Worm (Caenorhabditis elegans) whole organism, L1 larva: ENCODE results near the gene C38H2.2.
A peak's percentile ranks its signal among the peaks of the same experiment; 100 is the strongest.

Experiments
- C04F5.9 ChIP-seq: sonication (generic microtip); optimal IDR thresholded peaks from 2 replicates; lab custom pipeline; 2016; ENCODE audit warnings: missing genetic modification characterization, missing compliant biosample characterization
- C16A3.4 ChIP-seq: fragments of 150-350 bp; optimal IDR thresholded peaks from 2 replicates; lab custom pipeline; 2014; ENCODE audit warnings: missing biosample characterization, missing genetic modification characterization
- aha-1 ChIP-seq: fragments of 150-350 bp; optimal IDR thresholded peaks from 2 replicates; lab custom pipeline; 2014; ENCODE audit warnings: missing biosample characterization, missing genetic modification characterization
- alr-1 ChIP-seq: fragments of 200-800 bp; sonication (Bioruptor generic); optimal IDR thresholded peaks from 2 replicates; lab custom pipeline; 2018; ENCODE audit warnings: borderline replicate concordance, mild to moderate bottlenecking, missing genetic modification characterization, missing compliant biosample characterization
- aly-2 ChIP-seq: fragments of 150-350 bp; optimal IDR thresholded peaks from 2 replicates; lab custom pipeline; 2014; ENCODE audit warnings: missing biosample characterization, missing genetic modification characterization
- ama-1 ChIP-seq: fragments of 150-350 bp; optimal IDR thresholded peaks from 2 replicates; lab custom pipeline; 2014
- ceh-63 ChIP-seq: fragments of 200-800 bp; sonication (Bioruptor generic); optimal IDR thresholded peaks from 2 replicates; lab custom pipeline; 2018; ENCODE audit warnings: mild to moderate bottlenecking, missing genetic modification characterization, missing compliant biosample characterization
- ceh-8 ChIP-seq: fragments of 200-800 bp; sonication (Bioruptor generic); optimal IDR thresholded peaks from 2 replicates; lab custom pipeline; 2018; ENCODE audit warnings: mild to moderate bottlenecking, missing genetic modification characterization, moderate library complexity, missing compliant biosample characterization
- ceh-82 ChIP-seq, 3 experiments: fragments of 150-350 bp in 1 of 3; sonication (generic microtip) in 2 of 3; optimal IDR thresholded peaks; 2 replicates each; lab custom pipeline; 2014 to 2017; ENCODE audit warnings: missing biosample characterization in 3 of 3, missing genetic modification characterization in 3 of 3
- ceh-88 ChIP-seq: fragments of 200-800 bp; sonication (Bioruptor generic); IDR thresholded peaks from 2 replicates; pipeline ENCODE4 v1.3.6; 2022; ENCODE audit warnings: missing genetic modification characterization, missing compliant biosample characterization
- ceh-90 ChIP-seq: sonication (generic microtip); optimal IDR thresholded peaks from 2 replicates; lab custom pipeline; 2016; ENCODE audit warnings: missing genetic modification characterization, missing compliant biosample characterization
- ces-1 ChIP-seq: fragments of 150-350 bp; optimal IDR thresholded peaks from 2 replicates; lab custom pipeline; 2014; ENCODE audit warnings: missing biosample characterization, missing genetic modification reagents, missing genetic modification characterization
- dpl-1 ChIP-seq, 3 experiments: fragments of 150-350 bp in 2 of 3; sonication (generic microtip) in 1 of 3; optimal IDR thresholded peaks; 2 replicates each; lab custom pipeline; 2014 to 2017; ENCODE audit warnings: missing biosample characterization in 3 of 3, missing genetic modification characterization in 3 of 3, missing genetic modification reagents in 3 of 3
- dsc-1 ChIP-seq: sonication (generic microtip); optimal IDR thresholded peaks from 2 replicates; lab custom pipeline; 2016; ENCODE audit warnings: mild to moderate bottlenecking, missing genetic modification characterization, missing compliant biosample characterization
- efl-1 ChIP-seq, 4 experiments: fragments of 150-350 bp; optimal IDR thresholded peaks in 3 of 4; peaks in 1 of 4; 1 replicate in 1 of 4; 2 replicates in 3 of 4; lab custom pipeline; 2014; ENCODE audit warnings: missing biosample characterization in 2 of 4, missing genetic modification characterization in 2 of 4, missing genetic modification reagents in 2 of 4
- efl-3 ChIP-seq: fragments of 200-800 bp; sonication (Bioruptor generic); optimal IDR thresholded peaks from 2 replicates; lab custom pipeline; 2018; ENCODE audit warnings: mild to moderate bottlenecking, missing genetic modification characterization, missing compliant biosample characterization
- elt-2 ChIP-seq: sonication (generic microtip); optimal IDR thresholded peaks from 2 replicates; lab custom pipeline; 2016; ENCODE audit warnings: missing genetic modification characterization, mild to moderate bottlenecking, inconsistent platforms, missing compliant biosample characterization, missing genetic modification reagents
- elt-3 ChIP-seq, 6 experiments: fragments of 150-350 bp in 1 of 6; sonication (generic microtip); optimal IDR thresholded peaks; 2 replicates each; lab custom pipeline; 2017 to 2018; ENCODE audit warnings: missing biosample characterization in 6 of 6, missing genetic modification characterization in 6 of 6, inconsistent platforms in 1 of 6
- ets-5 ChIP-seq: fragments of 200-800 bp; sonication (Bioruptor generic); IDR thresholded peaks from 2 replicates; pipeline ENCODE4 v1.3.6; 2022; ENCODE audit warnings: missing genetic modification characterization, missing compliant biosample characterization
- fkh-10 ChIP-seq: sonication (generic microtip); optimal IDR thresholded peaks from 2 replicates; lab custom pipeline; 2017; ENCODE audit warnings: missing biosample characterization, missing genetic modification reagents, missing genetic modification characterization
- fkh-4 ChIP-seq: sonication (generic microtip); optimal IDR thresholded peaks from 2 replicates; lab custom pipeline; 2016; ENCODE audit warnings: missing compliant biosample characterization, missing genetic modification characterization, borderline replicate concordance
- fos-1 ChIP-seq: fragments of 150-350 bp; optimal IDR thresholded peaks from 2 replicates; lab custom pipeline; 2014; ENCODE audit warnings: missing biosample characterization, missing genetic modification characterization
- grh-1 ChIP-seq: fragments of 200-800 bp; sonication (Bioruptor generic); IDR thresholded peaks from 2 replicates; pipeline ENCODE4 v1.3.6; 2022; ENCODE audit warnings: missing genetic modification reagents, missing genetic modification characterization, missing compliant biosample characterization
- hlh-4 ChIP-seq: sonication (generic microtip); optimal IDR thresholded peaks from 2 replicates; lab custom pipeline; 2016; ENCODE audit warnings: mild to moderate bottlenecking, missing genetic modification characterization, missing compliant biosample characterization
- lin-35 ChIP-seq, 2 experiments: fragments of 150-350 bp; optimal IDR thresholded peaks; 2 replicates each; lab custom pipeline; 2014; ENCODE audit warnings: missing biosample characterization in 2 of 2, missing genetic modification characterization in 2 of 2, missing genetic modification reagents in 2 of 2
- lin-39 ChIP-seq: fragments of 150-350 bp; optimal IDR thresholded peaks from 2 replicates; lab custom pipeline; 2014; ENCODE audit warnings: missing biosample characterization, missing genetic modification reagents, missing genetic modification characterization
- lsy-2 ChIP-seq, 2 experiments: fragments of 150-350 bp; optimal IDR thresholded peaks; 2 replicates each; lab custom pipeline; 2014; ENCODE audit warnings: missing biosample characterization in 2 of 2, missing genetic modification characterization in 2 of 2
- mab-9 ChIP-seq: fragments of 200-800 bp; sonication (Bioruptor generic); IDR thresholded peaks from 2 replicates; pipeline ENCODE4 v1.3.6; 2022; ENCODE audit warnings: missing genetic modification reagents, missing genetic modification characterization, missing compliant biosample characterization
- mep-1 ChIP-seq: fragments of 150-350 bp; optimal IDR thresholded peaks from 2 replicates; lab custom pipeline; 2014; ENCODE audit warnings: missing biosample characterization, missing genetic modification characterization
- nhr-19 ChIP-seq: fragments of 200-800 bp; sonication (Bioruptor generic); conservative IDR thresholded peaks from 2 replicates; pipeline ENCODE4 v1.3.6; 2022; ENCODE audit warnings: missing genetic modification characterization, missing compliant biosample characterization
- nhr-20 ChIP-seq: sonication (generic microtip); optimal IDR thresholded peaks from 2 replicates; lab custom pipeline; 2016; ENCODE audit warnings: mild to moderate bottlenecking, missing genetic modification characterization, missing compliant biosample characterization
- nhr-28 ChIP-seq: fragments of 150-350 bp; optimal IDR thresholded peaks from 2 replicates; lab custom pipeline; 2014; ENCODE audit warnings: missing biosample characterization, missing genetic modification characterization
- nhr-47 ChIP-seq: sonication (generic microtip); optimal IDR thresholded peaks from 2 replicates; lab custom pipeline; 2016; ENCODE audit warnings: mild to moderate bottlenecking, missing genetic modification characterization, moderate library complexity, missing compliant biosample characterization
- nhr-71 ChIP-seq: sonication (generic microtip); optimal IDR thresholded peaks from 2 replicates; lab custom pipeline; 2016; ENCODE audit warnings: mild to moderate bottlenecking, missing genetic modification characterization, moderate library complexity, missing compliant biosample characterization
- nhr-76 ChIP-seq: sonication (generic microtip); optimal IDR thresholded peaks from 2 replicates; lab custom pipeline; 2017; ENCODE audit warnings: missing biosample characterization, missing genetic modification characterization
- nhr-84 ChIP-seq: sonication (generic microtip); optimal IDR thresholded peaks from 2 replicates; lab custom pipeline; 2017; ENCODE audit warnings: missing biosample characterization, missing genetic modification characterization
- nhr-85 ChIP-seq: sonication (generic microtip); peaks from one replicate; lab custom pipeline; 2016; ENCODE audit warnings: missing genetic modification characterization, inconsistent platforms, missing compliant biosample characterization
- pag-3 ChIP-seq: sonication (generic microtip); optimal IDR thresholded peaks from 2 replicates; lab custom pipeline; 2017; ENCODE audit warnings: missing genetic modification characterization, mild to moderate bottlenecking, missing compliant biosample characterization, antibody characterized with exemption, borderline replicate concordance; ENCODE audit not compliant: insufficient read depth
- pqm-1 ChIP-seq: sonication (generic microtip); optimal IDR thresholded peaks from 3 replicates; lab custom pipeline; 2017; ENCODE audit warnings: missing biosample characterization, missing genetic modification characterization
- snpc-4 ChIP-seq: fragments of 150-350 bp; optimal IDR thresholded peaks from 2 replicates; lab custom pipeline; 2014; ENCODE audit warnings: missing biosample characterization, missing genetic modification characterization
- sox-4 ChIP-seq: sonication (generic microtip); optimal IDR thresholded peaks from 2 replicates; lab custom pipeline; 2016; ENCODE audit warnings: missing genetic modification characterization, missing compliant biosample characterization
- sptf-1 ChIP-seq: fragments of 150-350 bp; optimal IDR thresholded peaks from 2 replicates; lab custom pipeline; 2014; ENCODE audit warnings: missing biosample characterization, missing genetic modification characterization
- sup-37 ChIP-seq: fragments of 200-800 bp; sonication (Bioruptor generic); optimal IDR thresholded peaks from 2 replicates; lab custom pipeline; 2018; ENCODE audit warnings: mild to moderate bottlenecking, missing genetic modification characterization, missing compliant biosample characterization
- swsn-7 ChIP-seq: sonication (generic microtip); optimal IDR thresholded peaks from 2 replicates; lab custom pipeline; 2016; ENCODE audit warnings: missing genetic modification characterization, missing compliant biosample characterization
- tbx-2 ChIP-seq: sonication (generic microtip); optimal IDR thresholded peaks from 2 replicates; lab custom pipeline; 2016; ENCODE audit warnings: missing genetic modification characterization, missing compliant biosample characterization
- tlp-1 ChIP-seq: fragments of 150-350 bp; optimal IDR thresholded peaks from 2 replicates; lab custom pipeline; 2014; ENCODE audit warnings: missing biosample characterization, missing genetic modification characterization
- unc-130 ChIP-seq: fragments of 150-350 bp; optimal IDR thresholded peaks from 2 replicates; lab custom pipeline; 2017; ENCODE audit warnings: missing biosample characterization, missing genetic modification characterization, inconsistent platforms
- unc-30 ChIP-seq: sonication (generic microtip); optimal IDR thresholded peaks from 2 replicates; lab custom pipeline; 2017; ENCODE audit warnings: missing biosample characterization, missing genetic modification characterization
- unc-86 ChIP-seq: sonication (generic microtip); optimal IDR thresholded peaks from 2 replicates; lab custom pipeline; 2016; ENCODE audit warnings: missing genetic modification characterization, missing compliant biosample characterization
- unc-98 ChIP-seq: fragments of 200-800 bp; sonication (Bioruptor generic); IDR thresholded peaks from 2 replicates; pipeline ENCODE4 v1.3.6; 2022; ENCODE audit warnings: missing genetic modification characterization, missing compliant biosample characterization
- vab-15 ChIP-seq: sonication (generic microtip); optimal IDR thresholded peaks from 2 replicates; lab custom pipeline; 2017; ENCODE audit warnings: missing genotype, mild to moderate bottlenecking, missing genetic modification characterization, missing compliant biosample characterization
- xbp-1 ChIP-seq: sonication (generic microtip); optimal IDR thresholded peaks from 2 replicates; lab custom pipeline; 2016; ENCODE audit warnings: missing genetic modification characterization, missing compliant biosample characterization
- ztf-11 ChIP-seq, 2 experiments: sonication (generic microtip); optimal IDR thresholded peaks; 2 replicates each; lab custom pipeline; 2016 to 2017; ENCODE audit warnings: missing genetic modification characterization in 2 of 2, missing biosample characterization in 1 of 2, missing compliant biosample characterization in 1 of 2
- ztf-4 ChIP-seq: fragments of 150-350 bp; optimal IDR thresholded peaks from 2 replicates; lab custom pipeline; 2014; ENCODE audit warnings: missing biosample characterization, missing genetic modification characterization

C38H2.2 gene

ce11 chrIII:10398919-10399318 is 17.3 kb downstream of the C38H2.2 start (continued):
- no peak for TF ChIP-seq unc-98 (GFP tag; lab: Robert Waterston, UW)
- no peak for TF ChIP-seq aly-2 (tag; lab: Kevin White, UChicago)
- TF ChIP-seq ceh-82 (tag; optimal IDR thresholded peaks at IDR 0.05; lab: Kevin White, UChicago) = peak in 2 of 3 experiments; percentile 15 to 64
- no peak for TF ChIP-seq ceh-88 (GFP tag; lab: Robert Waterston, UW)
- TF ChIP-seq efl-3 (GFP tag; lab: Kevin White, UChicago) = no peak
- no peak for TF ChIP-seq pqm-1 (tag; lab: Kevin White, UChicago)
- no peak for TF ChIP-seq pag-3
- TF ChIP-seq nhr-76 (tag; lab: Kevin White, UChicago) = no peak
- no peak for TF ChIP-seq aha-1 (tag; lab: Kevin White, UChicago)
- TF ChIP-seq elt-2 (tag; lab: Kevin White, UChicago) = no peak
- no peak for TF ChIP-seq nhr-28 (tag; lab: Kevin White, UChicago)
- no peak for TF ChIP-seq mep-1 (tag; lab: Kevin White, UChicago)
- no peak for TF ChIP-seq sptf-1 (tag; lab: Kevin White, UChicago)
- TF ChIP-seq lsy-2 (tag; optimal IDR thresholded peaks at IDR 0.05; lab: Kevin White, UChicago) = peak in 1 of 2 experiments; percentile 58
- no peak for TF ChIP-seq ama-1 (lab: Kevin White, UChicago)
- TF ChIP-seq tlp-1 (tag; lab: Kevin White, UChicago) = no peak
- no peak for TF ChIP-seq ces-1 (GFP tag; lab: Kevin White, UChicago)
- TF ChIP-seq dsc-1 (tag; lab: Kevin White, UChicago) = no peak
- TF ChIP-seq nhr-47 (tag; lab: Kevin White, UChicago) = peak; percentile 33
- no peak for TF ChIP-seq elt-3 (tag; optimal IDR thresholded peaks at IDR 0.05; lab: Kevin White, UChicago)
- TF ChIP-seq lin-39 = no peak
- TF ChIP-seq hlh-4 = no peak
- no peak for TF ChIP-seq unc-130 (tag; lab: Kevin White, UChicago)
- TF ChIP-seq nhr-19 = no peak
- no peak for TF ChIP-seq unc-30 (tag; lab: Kevin White, UChicago)
- no peak for TF ChIP-seq fkh-4
- peak; percentile 35 for TF ChIP-seq nhr-71 (tag; lab: Kevin White, UChicago)
- no peak for TF ChIP-seq grh-1
- peak; percentile 20 for TF ChIP-seq unc-86 (tag; lab: Kevin White, UChicago)
- TF ChIP-seq xbp-1 (tag; lab: Kevin White, UChicago) = no peak
- no peak for TF ChIP-seq C16A3.4 (tag; lab: Kevin White, UChicago)
- no peak for TF ChIP-seq nhr-84
- no peak for TF ChIP-seq ztf-4 (tag; lab: Kevin White, UChicago)
- TF ChIP-seq ceh-90 (tag; lab: Kevin White, UChicago) = no peak
- no peak for TF ChIP-seq sup-37 (GFP tag; lab: Kevin White, UChicago)
- TF ChIP-seq alr-1 (tag; lab: Kevin White, UChicago) = no peak
- no peak for TF ChIP-seq sox-4 (tag; lab: Kevin White, UChicago)
- no peak for TF ChIP-seq vab-15
- no peak for TF ChIP-seq fos-1 (tag; lab: Kevin White, UChicago)
- TF ChIP-seq nhr-85 (tag; lab: Kevin White, UChicago) = no peak
- no peak for TF ChIP-seq ets-5 (GFP tag; lab: Robert Waterston, UW)
- peak; percentile 29 for TF ChIP-seq fkh-10 (GFP tag; lab: Kevin White, UChicago)
- TF ChIP-seq dpl-1 (GFP tag; optimal IDR thresholded peaks at IDR 0.05; lab: Kevin White, UChicago) = peak in 1 of 3 experiments; percentile 49
- no peak for TF ChIP-seq mab-9 (GFP tag; lab: Robert Waterston, UW)
- no peak for TF ChIP-seq swsn-7 (tag; lab: Kevin White, UChicago)
- no peak for TF ChIP-seq tbx-2
- no peak for TF ChIP-seq C04F5.9
- no peak for TF ChIP-seq ztf-11 (tag; optimal IDR thresholded peaks at IDR 0.05; lab: Kevin White, UChicago)
- TF ChIP-seq lin-35 (GFP tag; optimal IDR thresholded peaks at IDR 0.05; lab: Kevin White, UChicago) = peak in 1 of 2 experiments; percentile 34
- no peak for TF ChIP-seq ceh-8 (GFP tag; lab: Kevin White, UChicago)
- no peak for TF ChIP-seq snpc-4 (tag; lab: Kevin White, UChicago)
- peak; percentile 15 to 35 for TF ChIP-seq efl-1 (optimal IDR thresholded peaks at IDR 0.05; lab: Kevin White, UChicago)
- no peak for TF ChIP-seq efl-1 (GFP tag; optimal IDR thresholded peaks at IDR 0.05 in 1 of 2; lab: Kevin White, UChicago)
- no peak for TF ChIP-seq ceh-63 (GFP tag; lab: Kevin White, UChicago)
- TF ChIP-seq nhr-20 (tag; lab: Kevin White, UChicago) = no peak
